Worm (Caenorhabditis elegans): ENCODE results near the gene gon-4.

DNA sequence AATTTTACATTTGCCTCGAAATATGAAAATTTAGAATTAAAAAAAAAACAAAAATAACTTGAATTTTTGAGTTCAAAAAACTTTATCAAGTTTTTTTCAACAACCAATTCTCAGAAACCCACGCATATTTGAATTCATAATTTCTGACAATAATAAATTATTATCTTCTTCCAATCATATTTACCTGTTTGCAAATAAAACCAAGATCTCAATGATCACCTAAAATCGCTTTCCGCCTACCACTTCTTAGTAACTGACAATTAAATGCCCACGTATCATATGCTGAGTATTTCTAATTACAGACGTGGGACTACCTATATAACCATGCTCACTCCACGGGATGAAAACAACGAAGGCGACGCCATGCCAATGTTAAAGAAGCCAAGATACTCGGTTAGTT, 35.9 kb upstream of the gon-4 start, which contains the start of gene pps-1:
- TF ChIP-seq dao-5 (tag; optimal IDR thresholded peaks at IDR 0.05) (no peak), him-1 (tag; optimal IDR thresholded peaks at IDR 0.05) (no peak)

Data from whole organism, L4/young adult.